Worm (Caenorhabditis elegans) whole organism, midembryonic: ENCODE data around the gene D1044.1.

Experiments used
- cog-1 ChIP-seq: sonication (generic microtip); optimal IDR thresholded peaks from 2 replicates; lab custom pipeline; 2016; ENCODE audit warnings: missing genetic modification characterization, missing compliant biosample characterization
- tab-1 ChIP-seq: fragments of 200-800 bp; sonication (Bioruptor generic); IDR thresholded peaks from 2 replicates; pipeline ENCODE4 v1.3.6; 2022; ENCODE audit warnings: missing genetic modification characterization, missing compliant biosample characterization
- ztf-23 ChIP-seq: fragments of 200-800 bp; sonication (Bioruptor generic); IDR thresholded peaks from 2 replicates; pipeline ENCODE4 v1.3.6; 2022; ENCODE audit warnings: missing genetic modification reagents, missing genetic modification characterization, missing compliant biosample characterization

- TF ChIP-seq ztf-23 (GFP tag; lab: Robert Waterston, UW) (no peak), cog-1 (tag; lab: Kevin White, UChicago) (no peak), tab-1 (GFP tag; lab: Robert Waterston, UW) (no peak)
These were observed 2.3 kb upstream of the D1044.1 start for ce11 chrIII:5541777-5542176.
